Fruit fly (Drosophila melanogaster) whole organism, wandering third instar larva: ENCODE measurements around the gene CG4213.

Experiments used
- Abd-B ChIP-seq: fragments of >200 bp; optimal IDR thresholded peaks from 2 replicates; lab custom pipeline; 2017; ENCODE audit warnings: missing biosample characterization, missing genetic modification characterization
- CG32264 ChIP-seq: fragments of 200-800 bp; sonication (Bioruptor generic); optimal IDR thresholded peaks from 2 replicates; lab custom pipeline; 2016; ENCODE audit warnings: missing biosample characterization, missing genetic modification characterization
- CG9705 ChIP-seq: fragments of 200-800 bp; sonication (Bioruptor generic); optimal IDR thresholded peaks from 2 replicates; lab custom pipeline; 2018; ENCODE audit warnings: missing biosample characterization, mild to moderate bottlenecking, missing genetic modification characterization
- CrebA ChIP-seq: fragments of 200-800 bp; sonication (Bioruptor generic); optimal IDR thresholded peaks from 2 replicates; lab custom pipeline; 2016; ENCODE audit warnings: missing biosample characterization, mild to moderate bottlenecking, missing genetic modification characterization, borderline replicate concordance
- Dfd ChIP-seq: fragments of >200 bp; optimal IDR thresholded peaks from 2 replicates; lab custom pipeline; 2017; ENCODE audit warnings: missing biosample characterization, missing genetic modification characterization
- Dif ChIP-seq: fragments of 200-275, 200-300 bp; sonication (Bioruptor generic); optimal IDR thresholded peaks from 2 replicates; lab custom pipeline; 2018; ENCODE audit warnings: missing biosample characterization, missing genetic modification characterization; ENCODE audit not compliant: partially characterized antibody
- GATAd ChIP-seq: sonication (Bioruptor generic); optimal IDR thresholded peaks from 2 replicates; lab custom pipeline; 2016; ENCODE audit warnings: missing biosample characterization, missing genetic modification characterization
- HLH106 ChIP-seq: fragments of 200-800 bp; optimal IDR thresholded peaks from 3 replicates; lab custom pipeline; 2019; ENCODE audit warnings: missing biosample characterization, mild to moderate bottlenecking, missing genetic modification characterization, moderate library complexity
- Hnf4 ChIP-seq: fragments of 200-800 bp; sonication (Bioruptor generic); optimal IDR thresholded peaks from 2 replicates; lab custom pipeline; 2016; ENCODE audit warnings: missing biosample characterization, mild to moderate bottlenecking, missing genetic modification characterization
- Hr78 ChIP-seq: fragments of >200 bp; optimal IDR thresholded peaks from 2 replicates; lab custom pipeline; 2017; ENCODE audit warnings: missing biosample characterization, missing genetic modification characterization
- Hr83 ChIP-seq: fragments of 200-300 bp; sonication (Bioruptor generic); optimal IDR thresholded peaks from 2 replicates; lab custom pipeline; 2016; ENCODE audit warnings: missing biosample characterization, mild to moderate bottlenecking, missing genetic modification characterization, moderate library complexity; ENCODE audit not compliant: poor library complexity, severe bottlenecking
- Jra ChIP-seq: sonication (Bioruptor generic); optimal IDR thresholded peaks from 2 replicates; lab custom pipeline; 2016; ENCODE audit warnings: missing biosample characterization, missing genetic modification characterization
- Mio ChIP-seq: sonication (Bioruptor generic); optimal IDR thresholded peaks from 2 replicates; lab custom pipeline; 2016; ENCODE audit warnings: missing biosample characterization, missing genetic modification characterization
- Myc ChIP-seq: fragments of >200 bp; optimal IDR thresholded peaks from 2 replicates; lab custom pipeline; 2017
- N ChIP-seq: fragments of >200 bp; optimal IDR thresholded peaks from 2 replicates; lab custom pipeline; 2018; ENCODE audit warnings: missing biosample characterization, missing external identifiers, missing genetic modification characterization
- OdsH ChIP-seq: fragments of 200-800 bp; sonication (Bioruptor generic); optimal IDR thresholded peaks from 2 replicates; lab custom pipeline; 2016; ENCODE audit warnings: missing biosample characterization, mild to moderate bottlenecking, missing genetic modification characterization
- Rel ChIP-seq, 2 experiments: fragments of 200-800 bp; sonication (Bioruptor generic) in 1 of 2; optimal IDR thresholded peaks; 2 replicates in 1 of 2; 3 replicates in 1 of 2; lab custom pipeline; 2016 to 2019; ENCODE audit warnings: mild to moderate bottlenecking in 2 of 2, missing biosample characterization in 2 of 2, missing genetic modification characterization in 2 of 2, moderate library complexity in 1 of 2
- Sp1 ChIP-seq: fragments of 200-800 bp; sonication (Bioruptor generic); optimal IDR thresholded peaks from 3 replicates; lab custom pipeline; 2019; ENCODE audit warnings: missing biosample characterization, mild to moderate bottlenecking, missing genetic modification characterization, moderate library complexity
- Vsx2 ChIP-seq: fragments of 200-300, 225-300 bp; sonication (Bioruptor generic); optimal IDR thresholded peaks from 2 replicates; lab custom pipeline; 2018; ENCODE audit warnings: missing biosample characterization, missing genetic modification characterization; ENCODE audit not compliant: partially characterized antibody
- br ChIP-seq: fragments of 200-800 bp; sonication (Bioruptor generic); optimal IDR thresholded peaks from 2 replicates; lab custom pipeline; 2016; ENCODE audit warnings: missing biosample characterization, missing genetic modification characterization
- brk ChIP-seq: fragments of 200-800 bp; sonication (Bioruptor generic); optimal IDR thresholded peaks from 2 replicates; lab custom pipeline; 2016; ENCODE audit warnings: missing biosample characterization, mild to moderate bottlenecking, missing genetic modification characterization
- dl ChIP-seq, 2 experiments: fragments of 175-275, 200-275 bp in 1 of 2; fragments of 200-275 bp in 1 of 2; sonication (Bioruptor generic); optimal IDR thresholded peaks; lab custom pipeline; 2018; ENCODE audit warnings: mild to moderate bottlenecking in 2 of 2, missing biosample characterization in 2 of 2, missing genetic modification characterization in 2 of 2, moderate library complexity in 2 of 2; ENCODE audit not compliant: partially characterized antibody in 2 of 2, insufficient read depth in 1 of 2
- dmrt93B ChIP-seq: fragments of 200-800 bp; sonication (Bioruptor generic); optimal IDR thresholded peaks from 2 replicates; lab custom pipeline; 2018; ENCODE audit warnings: missing biosample characterization, mild to moderate bottlenecking, missing genetic modification characterization
- dsf ChIP-seq: sonication (Bioruptor generic); optimal IDR thresholded peaks from 2 replicates; lab custom pipeline; 2016; ENCODE audit warnings: missing biosample characterization, missing genetic modification characterization, borderline replicate concordance
- ey ChIP-seq: fragments of 200-800 bp; sonication (Bioruptor generic); optimal IDR thresholded peaks from 2 replicates; lab custom pipeline; 2016; ENCODE audit warnings: missing biosample characterization, missing genetic modification characterization
- foxo ChIP-seq, 2 experiments: fragments of 200-800 bp; sonication (Bioruptor generic); optimal IDR thresholded peaks; 2 replicates in 1 of 2; 3 replicates in 1 of 2; lab custom pipeline; 2016 to 2017; ENCODE audit warnings: missing biosample characterization in 2 of 2, missing genetic modification characterization in 2 of 2
- fru ChIP-seq: fragments of 200-800 bp; sonication (Bioruptor generic); optimal IDR thresholded peaks from 3 replicates; lab custom pipeline; 2016; ENCODE audit warnings: missing biosample characterization, mild to moderate bottlenecking, missing genetic modification characterization
- h ChIP-seq: fragments of 200-800 bp; sonication (Bioruptor generic); optimal IDR thresholded peaks from 3 replicates; lab custom pipeline; 2016; ENCODE audit warnings: missing biosample characterization, mild to moderate bottlenecking, missing genetic modification characterization
- jim ChIP-seq: fragments of 175-275, 200-325 bp; sonication (Bioruptor generic); optimal IDR thresholded peaks from 2 replicates; lab custom pipeline; 2016; ENCODE audit warnings: missing biosample characterization, mild to moderate bottlenecking, missing genetic modification characterization
- lola ChIP-seq: fragments of >200 bp; optimal IDR thresholded peaks from 2 replicates; lab custom pipeline; 2017; ENCODE audit warnings: missing biosample characterization, missing genetic modification characterization
- pan ChIP-seq: fragments of >200 bp; optimal IDR thresholded peaks from 2 replicates; lab custom pipeline; 2017
- psq ChIP-seq: fragments of 200-800 bp; sonication (Bioruptor generic); optimal IDR thresholded peaks from 3 replicates; lab custom pipeline; 2017; ENCODE audit warnings: missing biosample characterization, mild to moderate bottlenecking, missing genetic modification characterization, moderate library complexity
- rgr ChIP-seq: fragments of 200-800 bp; sonication (Bioruptor generic); optimal IDR thresholded peaks from 3 replicates; lab custom pipeline; 2016; ENCODE audit warnings: missing biosample characterization, mild to moderate bottlenecking, missing genetic modification characterization
- sage ChIP-seq: fragments of 200-800 bp; sonication (Bioruptor generic); optimal IDR thresholded peaks from 2 replicates; lab custom pipeline; 2016; ENCODE audit warnings: missing biosample characterization, mild to moderate bottlenecking, missing genetic modification characterization
- sv ChIP-seq: fragments of 200-800 bp; sonication (Bioruptor generic); optimal IDR thresholded peaks from 3 replicates; lab custom pipeline; 2016; ENCODE audit warnings: missing biosample characterization, missing genetic modification characterization
- tai ChIP-seq: sonication (Bioruptor generic); optimal IDR thresholded peaks from 2 replicates; lab custom pipeline; 2016; ENCODE audit warnings: missing biosample characterization, missing genetic modification characterization
- usp ChIP-seq: fragments of >200 bp; optimal IDR thresholded peaks from 2 replicates; lab custom pipeline; 2017; ENCODE audit warnings: missing biosample characterization, missing genetic modification characterization
- woc ChIP-seq: sonication (Bioruptor generic); optimal IDR thresholded peaks from 2 replicates; lab custom pipeline; 2016; ENCODE audit warnings: missing biosample characterization, mild to moderate bottlenecking, missing genetic modification characterization

Gene CG4213

DNA sequence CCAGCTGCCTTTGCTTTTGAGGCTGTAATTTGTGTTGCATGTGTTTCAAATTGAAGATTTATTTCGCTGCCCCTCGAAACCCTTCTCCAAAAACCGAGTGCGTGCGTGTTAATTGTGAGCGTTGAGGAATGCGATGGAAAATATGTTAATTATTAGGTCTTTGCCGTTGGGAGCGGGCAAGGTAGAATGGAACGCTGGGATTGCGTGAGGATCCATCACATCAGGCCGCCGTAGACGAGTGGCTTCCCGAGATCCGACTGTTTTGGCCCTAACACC is 39.4 kb upstream of the CG4213 start:
- TF ChIP-seq Mio (no peak), CG32264 (no peak), br (no peak), fru (no peak), tai (GFP tag; lab: Kevin White, UChicago) (no peak), CrebA (GFP tag; lab: Kevin White, UChicago) (no peak), brk (GFP tag; lab: Kevin White, UChicago) (no peak)

DNA sequence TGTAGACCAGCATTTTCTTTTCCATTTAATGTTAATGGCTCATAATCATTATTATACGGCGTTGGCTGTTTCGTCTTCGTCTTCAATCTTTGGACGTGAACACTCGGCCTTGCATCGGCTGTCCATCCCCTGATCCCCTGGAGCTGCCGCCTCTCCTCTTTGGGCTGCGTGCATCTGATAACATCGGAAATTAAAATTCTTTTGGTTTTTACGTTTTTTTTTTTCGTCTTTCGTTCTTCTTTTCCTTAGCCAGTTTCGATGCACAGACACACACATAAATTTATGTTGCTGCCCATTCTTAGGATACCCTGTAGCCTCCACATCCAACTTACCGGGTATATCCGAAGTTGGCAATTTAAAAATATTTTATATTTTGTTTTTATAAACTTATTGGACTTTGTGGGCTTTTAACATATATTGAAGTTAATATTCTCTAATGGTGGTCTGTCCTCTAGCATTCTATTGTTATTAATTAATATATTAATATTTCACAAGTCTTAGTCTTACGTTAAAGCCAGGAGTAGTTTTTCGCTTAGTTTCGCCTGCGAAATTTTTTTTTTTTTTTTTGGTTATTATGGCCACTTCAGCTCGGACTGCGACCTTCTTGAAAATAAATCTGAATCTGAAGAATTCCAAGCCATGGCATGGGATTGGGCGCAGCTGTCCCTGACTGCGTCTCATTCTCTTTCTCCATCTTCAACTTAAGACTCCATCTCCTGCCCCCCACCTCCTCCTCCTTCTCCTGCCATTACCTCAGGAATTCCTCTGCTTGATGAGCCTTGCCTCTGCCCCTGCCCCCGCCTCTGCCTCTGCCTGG is 38.8 kb upstream of the CG4213 start:
- TF ChIP-seq fru = peak; percentile 90
- TF ChIP-seq Myc (lab: Kevin White, UChicago) = no peak
- TF ChIP-seq OdsH (GFP tag; lab: Kevin White, UChicago) = peak; percentile 93
- no peak for TF ChIP-seq usp (GFP tag; lab: Kevin White, UChicago)
- TF ChIP-seq Mio = no peak
- TF ChIP-seq woc (GFP tag; lab: Kevin White, UChicago) = peak; percentile 72
- peak; percentile 55 for TF ChIP-seq Rel (GFP tag; optimal IDR thresholded peaks at IDR 0.05; lab: Kevin White, UChicago)
- TF ChIP-seq Rel (tag; optimal IDR thresholded peaks at IDR 0.05; lab: Kevin White, UChicago) = peak; percentile 36
- no peak for TF ChIP-seq Dif
- TF ChIP-seq Dfd (GFP tag; lab: Kevin White, UChicago) = no peak
- no peak for TF ChIP-seq Abd-B (GFP tag; lab: Kevin White, UChicago)
- no peak for TF ChIP-seq GATAd
- TF ChIP-seq dmrt93B (GFP tag; lab: Kevin White, UChicago) = peak; percentile 83
- TF ChIP-seq CG9705 (GFP tag; lab: Kevin White, UChicago) = peak; percentile 39
- TF ChIP-seq ey (GFP tag; lab: Kevin White, UChicago) = peak; percentile 75
- peak; percentile 93 for TF ChIP-seq psq (GFP tag; lab: Kevin White, UChicago)
- no peak for TF ChIP-seq CG32264
- TF ChIP-seq Sp1 (GFP tag; lab: Kevin White, UChicago) = peak; percentile 94
- TF ChIP-seq foxo (GFP tag; optimal IDR thresholded peaks at IDR 0.05; lab: Kevin White, UChicago) = peak in 1 of 2 experiments; percentile 93
- TF ChIP-seq pan (lab: Kevin White, UChicago) = no peak
- no peak for TF ChIP-seq lola (GFP tag; lab: Kevin White, UChicago)
- no peak for TF ChIP-seq dl (GFP tag; optimal IDR thresholded peaks at IDR 0.05; lab: Kevin White, UChicago; ENCODE audit: insufficient read depth in 1 of 2, partially characterized antibody in 2 of 2)
- peak; percentile 78 for TF ChIP-seq sage (GFP tag; lab: Kevin White, UChicago)
- no peak for TF ChIP-seq CrebA (GFP tag; lab: Kevin White, UChicago)
- TF ChIP-seq jim (GFP tag; lab: Kevin White, UChicago) = no peak
- TF ChIP-seq brk (GFP tag; lab: Kevin White, UChicago) = peak; percentile 80
- peak; percentile 45 for TF ChIP-seq Hnf4
- TF ChIP-seq Hr83 (GFP tag; lab: Kevin White, UChicago) = peak; percentile 22
- no peak for TF ChIP-seq sv (GFP tag; lab: Kevin White, UChicago)
- TF ChIP-seq dsf = peak; percentile 28
- no peak for TF ChIP-seq tai (GFP tag; lab: Kevin White, UChicago)
- no peak for TF ChIP-seq N (GFP tag; lab: Kevin White, UChicago)
- peak; percentile 63 for TF ChIP-seq br
- peak; percentile 87 for TF ChIP-seq h (GFP tag; lab: Kevin White, UChicago)
- peak; percentile 4 for TF ChIP-seq Jra (GFP tag; lab: Kevin White, UChicago)
- no peak for TF ChIP-seq Vsx2
- peak; percentile 91 for TF ChIP-seq HLH106 (tag; lab: Kevin White, UChicago)
- TF ChIP-seq Hr78 (GFP tag; lab: Kevin White, UChicago) = no peak
- TF ChIP-seq rgr (GFP tag; lab: Kevin White, UChicago) = peak; percentile 86
